Worm (Caenorhabditis elegans) whole organism, late embryonic: ENCODE data around the gene ZK285.2.

Source experiments
- F13H6.1 ChIP-seq: sonication (generic microtip); optimal IDR thresholded peaks from 2 replicates; lab custom pipeline; 2016; ENCODE audit warnings: missing genetic modification characterization, missing compliant biosample characterization
- Y22D7AL.16 ChIP-seq: sonication (generic microtip); optimal IDR thresholded peaks from 2 replicates; lab custom pipeline; 2016; ENCODE audit warnings: missing genetic modification characterization, missing compliant biosample characterization
- ahr-1 ChIP-seq: sonication (generic microtip); optimal IDR thresholded peaks from 2 replicates; lab custom pipeline; 2016; ENCODE audit warnings: missing genetic modification characterization, missing compliant biosample characterization
- ama-1 ChIP-seq: fragments of 150-350 bp; optimal IDR thresholded peaks from 2 replicates; lab custom pipeline; 2014
- ceh-19 ChIP-seq: fragments of 200-800 bp; sonication (Bioruptor generic); optimal IDR thresholded peaks from 2 replicates; lab custom pipeline; 2018; ENCODE audit warnings: mild to moderate bottlenecking, missing genetic modification characterization, missing compliant biosample characterization
- ceh-22 ChIP-seq: sonication (generic microtip); optimal IDR thresholded peaks from 2 replicates; lab custom pipeline; 2017; ENCODE audit warnings: missing biosample characterization, missing genetic modification characterization
- ceh-24 ChIP-seq: sonication (generic microtip); optimal IDR thresholded peaks from 2 replicates; lab custom pipeline; 2016; ENCODE audit warnings: mild to moderate bottlenecking, missing genetic modification characterization, missing compliant biosample characterization
- ceh-31 ChIP-seq: sonication (generic microtip); optimal IDR thresholded peaks from 2 replicates; lab custom pipeline; 2016; ENCODE audit warnings: missing genetic modification characterization, missing compliant biosample characterization
- ceh-34 ChIP-seq: sonication (generic microtip); optimal IDR thresholded peaks from 2 replicates; lab custom pipeline; 2016; ENCODE audit warnings: mild to moderate bottlenecking, missing genetic modification characterization, missing compliant biosample characterization
- ceh-48 ChIP-seq: sonication (generic microtip); optimal IDR thresholded peaks from 2 replicates; lab custom pipeline; 2016; ENCODE audit warnings: missing genetic modification characterization, inconsistent platforms, missing compliant biosample characterization
- ceh-6 ChIP-seq: fragments of 200-800 bp; sonication (Bioruptor generic); optimal IDR thresholded peaks from 2 replicates; lab custom pipeline; 2018; ENCODE audit warnings: mild to moderate bottlenecking, missing genetic modification characterization, missing compliant biosample characterization
- che-1 ChIP-seq: sonication (generic microtip); optimal IDR thresholded peaks from 2 replicates; lab custom pipeline; 2016; ENCODE audit warnings: mild to moderate bottlenecking, missing genetic modification characterization, missing compliant biosample characterization
- dve-1 ChIP-seq: sonication (generic microtip); optimal IDR thresholded peaks from 2 replicates; lab custom pipeline; 2017; ENCODE audit warnings: antibody characterized with exemption, mild to moderate bottlenecking, missing genetic modification characterization, missing compliant biosample characterization
- elt-2 ChIP-seq: sonication (generic microtip); optimal IDR thresholded peaks from 2 replicates; lab custom pipeline; 2016; ENCODE audit warnings: missing genetic modification reagents, missing genetic modification characterization, missing compliant biosample characterization
- eyg-1 ChIP-seq: sonication (generic microtip); optimal IDR thresholded peaks from 2 replicates; lab custom pipeline; 2016; ENCODE audit warnings: missing genotype, missing genetic modification characterization, missing compliant biosample characterization
- fax-1 ChIP-seq: sonication (generic microtip); optimal IDR thresholded peaks from 2 replicates; lab custom pipeline; 2016; ENCODE audit warnings: missing genotype, missing genetic modification characterization, missing compliant biosample characterization
- fkh-6 ChIP-seq: sonication (generic microtip); optimal IDR thresholded peaks from 2 replicates; lab custom pipeline; 2016; ENCODE audit warnings: missing genetic modification characterization, missing compliant biosample characterization
- hlh-15 ChIP-seq: sonication (generic microtip); optimal IDR thresholded peaks from 2 replicates; lab custom pipeline; 2016; ENCODE audit warnings: missing genetic modification characterization, missing compliant biosample characterization
- hlh-6 ChIP-seq: sonication (generic microtip); optimal IDR thresholded peaks from 2 replicates; lab custom pipeline; 2016; ENCODE audit warnings: missing genotype, missing genetic modification characterization, missing compliant biosample characterization
- hlh-8 ChIP-seq: sonication (generic microtip); optimal IDR thresholded peaks from 2 replicates; lab custom pipeline; 2016; ENCODE audit warnings: missing genotype, missing genetic modification characterization, missing compliant biosample characterization
- nfya-1 ChIP-seq: sonication (generic microtip); optimal IDR thresholded peaks from 2 replicates; lab custom pipeline; 2017; ENCODE audit warnings: missing genetic modification characterization, mild to moderate bottlenecking, missing compliant biosample characterization, antibody characterized with exemption, moderate library complexity
- pha-2 ChIP-seq: sonication (generic microtip); optimal IDR thresholded peaks from 2 replicates; lab custom pipeline; 2017; ENCODE audit warnings: mild to moderate bottlenecking, missing genetic modification characterization, missing compliant biosample characterization
- pha-4 ChIP-seq: fragments of 150-350 bp; optimal IDR thresholded peaks from 2 replicates; lab custom pipeline; 2018; ENCODE audit warnings: missing biosample characterization, missing genetic modification reagents, missing genetic modification characterization
- pros-1 ChIP-seq: fragments of 150-350 bp; optimal IDR thresholded peaks from 2 replicates; lab custom pipeline; 2014; ENCODE audit warnings: missing biosample characterization, missing genetic modification reagents, missing genetic modification characterization
- ref-2 ChIP-seq: sonication (generic microtip); optimal IDR thresholded peaks from 2 replicates; lab custom pipeline; 2016; ENCODE audit warnings: missing genetic modification characterization, missing compliant biosample characterization
- sdc-2 ChIP-seq: sonication (generic microtip); optimal IDR thresholded peaks from 2 replicates; lab custom pipeline; 2016; ENCODE audit warnings: missing genotype, missing genetic modification characterization, missing compliant biosample characterization
- sox-4 ChIP-seq: sonication (generic microtip); optimal IDR thresholded peaks from 2 replicates; lab custom pipeline; 2017; ENCODE audit warnings: mild to moderate bottlenecking, missing genetic modification characterization, inconsistent platforms, missing compliant biosample characterization
- tbx-2 ChIP-seq: sonication (generic microtip); optimal IDR thresholded peaks from 2 replicates; lab custom pipeline; 2016; ENCODE audit warnings: missing genetic modification characterization, missing compliant biosample characterization
- tbx-7 ChIP-seq: sonication (generic microtip); optimal IDR thresholded peaks from 2 replicates; lab custom pipeline; 2016; ENCODE audit warnings: missing genotype, missing genetic modification characterization, missing compliant biosample characterization
- unc-42 ChIP-seq: sonication (generic microtip); optimal IDR thresholded peaks from 2 replicates; lab custom pipeline; 2016; ENCODE audit warnings: missing genotype, missing genetic modification characterization, missing compliant biosample characterization
- zip-5 ChIP-seq: sonication (generic microtip); optimal IDR thresholded peaks from 2 replicates; lab custom pipeline; 2016; ENCODE audit warnings: missing genetic modification characterization, missing compliant biosample characterization
- ztf-16 ChIP-seq: sonication (generic microtip); optimal IDR thresholded peaks from 2 replicates; lab custom pipeline; 2017; ENCODE audit warnings: missing genetic modification characterization, missing compliant biosample characterization

The ZK285.2 gene

DNA sequence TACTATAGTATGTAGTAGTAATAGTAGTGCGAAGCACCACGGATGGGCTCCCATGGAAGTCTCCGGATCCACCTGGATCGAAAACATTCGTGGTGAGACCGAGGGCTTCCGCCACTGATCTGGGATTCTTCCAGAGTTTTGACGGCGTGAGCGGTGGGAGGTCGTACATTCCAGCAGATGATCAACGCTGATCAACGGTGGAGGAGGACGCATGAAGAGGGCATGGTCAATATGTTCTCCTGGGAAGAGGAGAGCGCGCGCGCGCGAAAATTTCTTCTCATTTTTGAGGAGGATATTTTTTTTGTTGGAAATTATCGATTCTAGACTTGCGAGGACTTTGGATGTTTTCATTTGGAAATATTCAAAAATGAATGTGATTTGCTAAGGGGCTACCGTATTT lies 13.2 kb upstream of the ZK285.2 start:
- TF ChIP-seq pha-2 (tag; lab: Kevin White, UChicago) (no peak), ceh-6 (GFP tag; lab: Kevin White, UChicago) (no peak), fax-1 (no peak), ceh-19 (GFP tag; lab: Kevin White, UChicago) (no peak), pros-1 (no peak), tbx-7 (tag; lab: Kevin White, UChicago) (no peak)

DNA sequence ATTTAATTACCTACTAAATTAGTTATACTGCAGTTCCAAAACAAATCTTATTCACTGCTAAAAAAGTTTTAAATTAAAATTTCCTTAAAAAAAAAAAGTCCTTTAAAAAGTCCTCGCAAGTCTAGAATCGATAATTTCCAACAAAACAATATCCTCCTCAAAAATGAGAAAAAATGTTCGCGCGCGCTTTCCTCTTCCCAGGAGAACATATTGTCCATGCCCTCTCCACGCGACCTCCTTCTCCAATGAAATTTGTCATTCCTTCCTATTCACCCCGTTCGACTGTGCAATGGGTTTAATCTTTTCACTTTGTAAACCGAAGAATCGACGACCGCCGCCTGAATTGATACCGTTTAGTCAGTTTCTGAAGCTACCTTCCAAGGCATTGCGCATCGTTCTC lies 10.5 kb upstream of the ZK285.2 start, which contains the start of gene T10C6.10:
Gene T10C6.10 (plus strand): TSS at position 248 of the 400 bp plus-strand sequence.
- TF ChIP-seq eyg-1 (tag; lab: Kevin White, UChicago) (no peak), pha-2 (tag; lab: Kevin White, UChicago) (no peak), tbx-7 (tag; lab: Kevin White, UChicago) (no peak), ceh-48 (tag; lab: Kevin White, UChicago) (no peak), Y22D7AL.16 (no peak), zip-5 (tag; lab: Kevin White, UChicago) (no peak), ceh-19 (GFP tag; lab: Kevin White, UChicago) (no peak), ceh-34 (tag; lab: Kevin White, UChicago) (no peak), sdc-2 (no peak), pha-4 (tag; lab: Kevin White, UChicago) (no peak), fkh-6 (tag; lab: Kevin White, UChicago) (no peak), ahr-1 (tag; lab: Kevin White, UChicago) (no peak), pros-1 (no peak), ceh-22 (no peak), F13H6.1 (tag; lab: Kevin White, UChicago) (no peak), hlh-6 (tag; lab: Kevin White, UChicago) (no peak), che-1 (tag; lab: Kevin White, UChicago) (no peak)

ce11 chrV:16040140-16040827 lies 6.4 kb upstream of the ZK285.2 start, which contains the start of the genes his-4 and his-3:
Gene his-4 (minus strand): TSS chrV:16040515.
Gene his-3 (plus strand): TSS chrV:16040808.
- peak; percentile 60 for TF ChIP-seq tbx-2 (tag; lab: Kevin White, UChicago)
- TF ChIP-seq ceh-31 (tag; lab: Kevin White, UChicago), result peak; percentile 63
- peak; percentile 66 for TF ChIP-seq ref-2 (tag; lab: Kevin White, UChicago)
- TF ChIP-seq ztf-16 (tag; lab: Kevin White, UChicago), result peak; percentile 17
- TF ChIP-seq elt-2 (tag; lab: Kevin White, UChicago), result peak; percentile 24
- TF ChIP-seq ceh-34 (tag; lab: Kevin White, UChicago), result peak; percentile 38
- TF ChIP-seq tbx-7 (tag; lab: Kevin White, UChicago), result peak; percentile 11
- TF ChIP-seq dve-1 (tag; lab: Kevin White, UChicago), result peak; percentile 37
- peak; percentile 36 for TF ChIP-seq nfya-1 (tag; lab: Kevin White, UChicago)
- TF ChIP-seq, all 69 proteins: peak for 9; not testable (repeated sequence) for 60

- no peak for TF ChIP-seq fkh-6 (tag; lab: Kevin White, UChicago)
- TF ChIP-seq, all 69 proteins: peak for 0
Observed at ce11 chrV:16041412-16041811, 5.3 kb upstream of the ZK285.2 start.

DNA sequence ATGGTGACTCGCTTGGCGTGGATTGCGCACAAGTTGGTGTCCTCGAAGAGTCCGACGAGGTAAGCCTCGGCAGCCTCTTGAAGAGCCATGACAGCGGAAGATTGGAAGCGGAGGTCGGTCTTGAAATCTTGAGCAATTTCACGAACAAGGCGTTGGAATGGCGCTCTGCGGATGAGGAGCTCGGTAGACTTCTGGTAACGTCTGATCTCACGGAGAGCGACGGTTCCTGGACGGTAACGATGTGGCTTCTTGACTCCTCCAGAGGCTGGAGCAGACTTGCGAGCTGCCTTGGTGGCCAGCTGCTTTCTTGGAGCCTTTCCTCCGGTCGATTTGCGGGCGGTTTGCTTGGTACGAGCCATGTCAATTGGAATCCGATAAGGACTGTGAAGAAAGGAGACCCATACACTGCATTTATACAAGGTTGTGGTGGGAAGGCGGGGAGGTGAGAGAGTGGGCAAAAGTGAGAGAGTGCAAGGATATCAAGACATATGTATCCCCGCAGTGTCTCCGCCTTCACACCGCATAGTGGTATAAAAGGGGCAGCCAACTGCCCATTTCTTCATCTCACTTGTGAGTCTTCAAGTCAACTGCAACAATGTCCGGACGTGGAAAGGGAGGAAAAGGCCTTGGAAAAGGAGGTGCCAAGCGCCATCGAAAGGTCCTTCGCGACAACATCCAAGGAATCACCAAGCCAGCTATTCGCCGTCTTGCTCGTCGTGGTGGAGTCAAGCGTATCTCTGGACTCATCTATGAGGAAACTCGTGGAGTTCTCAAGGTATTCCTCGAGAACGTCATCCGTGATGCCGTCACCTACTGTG lies 4.5 kb upstream of the ZK285.2 start, which contains the start of the genes his-2 and his-1:
Gene his-2 (minus strand): TSS at position 359 of the 818 bp plus-strand sequence.
Gene his-1 (plus strand): TSS at position 596 of the 818 bp plus-strand sequence.
- TF ChIP-seq ama-1 (lab: Kevin White, UChicago), result peak; percentile 73
- peak; percentile 22 for TF ChIP-seq ref-2 (tag; lab: Kevin White, UChicago)

DNA sequence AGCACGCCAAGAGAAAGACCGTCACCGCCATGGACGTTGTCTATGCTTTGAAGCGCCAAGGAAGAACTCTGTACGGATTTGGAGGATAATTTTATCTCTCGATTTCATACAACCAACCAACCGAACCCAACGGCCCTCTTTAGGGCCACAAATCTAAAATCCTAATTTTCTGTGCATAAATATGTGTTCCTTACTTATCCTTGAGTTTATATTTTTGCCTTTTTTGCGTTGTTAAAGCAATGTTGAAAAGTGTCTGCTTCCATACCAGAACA lies 4.0 kb upstream of the ZK285.2 start:
- TF ChIP-seq tbx-2 (tag; lab: Kevin White, UChicago) (no peak), fax-1 (no peak), ahr-1 (tag; lab: Kevin White, UChicago) (no peak), hlh-8 (tag; lab: Kevin White, UChicago) (no peak), unc-42 (tag; lab: Kevin White, UChicago) (no peak), hlh-6 (tag; lab: Kevin White, UChicago) (no peak), hlh-15 (tag; lab: Kevin White, UChicago) (no peak), ceh-24 (tag; lab: Kevin White, UChicago) (no peak), eyg-1 (tag; lab: Kevin White, UChicago) (no peak), sox-4 (no peak)
- TF ChIP-seq, all 69 proteins: peak for 0
